Worm (Caenorhabditis elegans) whole organism, L2 larva: ENCODE results near the gene clec-3.

Experiments used
- C34F6.9 ChIP-seq: fragments of 150-350 bp; optimal IDR thresholded peaks from 2 replicates; lab custom pipeline; 2014; ENCODE audit warnings: missing biosample characterization, missing genetic modification characterization
- F13H6.1 ChIP-seq: sonication (generic microtip); optimal IDR thresholded peaks from 2 replicates; lab custom pipeline; 2016; ENCODE audit warnings: missing genetic modification characterization, missing compliant biosample characterization
- R02D3.7 ChIP-seq: fragments of 150-350 bp; optimal IDR thresholded peaks from 2 replicates; lab custom pipeline; 2014; ENCODE audit warnings: missing biosample characterization, missing genetic modification characterization
- Y55F3AM.14 ChIP-seq: fragments of 200-800 bp; sonication (Bioruptor generic); optimal IDR thresholded peaks from 2 replicates; lab custom pipeline; 2018; ENCODE audit warnings: mild to moderate bottlenecking, missing genetic modification characterization, missing compliant biosample characterization
- ZK546.5 ChIP-seq: sonication (generic microtip); optimal IDR thresholded peaks from 2 replicates; lab custom pipeline; 2017; ENCODE audit warnings: missing biosample characterization, missing genetic modification characterization
- alr-1 ChIP-seq: fragments of 150-350 bp; optimal IDR thresholded peaks from 2 replicates; lab custom pipeline; 2014; ENCODE audit warnings: missing biosample characterization, missing genetic modification characterization
- aly-2 ChIP-seq: fragments of 150-350 bp; optimal IDR thresholded peaks from 2 replicates; lab custom pipeline; 2014; ENCODE audit warnings: missing biosample characterization, missing genetic modification characterization
- ama-1 ChIP-seq: fragments of 150-350 bp; optimal IDR thresholded peaks from 2 replicates; lab custom pipeline; 2018; ENCODE audit warnings: inconsistent platforms
- blmp-1 ChIP-seq: sonication (generic microtip); optimal IDR thresholded peaks from 2 replicates; lab custom pipeline; 2017; ENCODE audit warnings: missing genetic modification characterization, mild to moderate bottlenecking, missing compliant biosample characterization, antibody characterized with exemption, moderate library complexity; ENCODE audit not compliant: insufficient read depth
- ceh-16 ChIP-seq: fragments of 150-350 bp; optimal IDR thresholded peaks from 2 replicates; lab custom pipeline; 2014; ENCODE audit warnings: missing biosample characterization, missing genetic modification characterization
- ceh-82 ChIP-seq: fragments of 150-350 bp; optimal IDR thresholded peaks from 2 replicates; lab custom pipeline; 2014; ENCODE audit warnings: missing biosample characterization, missing genetic modification characterization
- crh-2 ChIP-seq: sonication (generic microtip); optimal IDR thresholded peaks from 2 replicates; lab custom pipeline; 2017; ENCODE audit warnings: missing biosample characterization, missing genetic modification characterization
- dmd-4 ChIP-seq: sonication (generic microtip); optimal IDR thresholded peaks from 2 replicates; lab custom pipeline; 2017; ENCODE audit warnings: missing biosample characterization, missing genetic modification characterization
- egl-27 ChIP-seq: sonication (generic microtip); optimal IDR thresholded peaks from 3 replicates; lab custom pipeline; 2017; ENCODE audit warnings: missing biosample characterization, missing genetic modification reagents, missing genetic modification characterization
- elt-1 ChIP-seq: fragments of 150-350 bp; optimal IDR thresholded peaks from 2 replicates; lab custom pipeline; 2014; ENCODE audit warnings: missing biosample characterization, missing genetic modification characterization
- elt-3 ChIP-seq: sonication (generic microtip); optimal IDR thresholded peaks from 2 replicates; lab custom pipeline; 2017; ENCODE audit warnings: missing biosample characterization, missing genetic modification characterization
- fos-1 ChIP-seq: fragments of 150-350 bp; optimal IDR thresholded peaks from 2 replicates; lab custom pipeline; 2014; ENCODE audit warnings: missing biosample characterization, missing genetic modification characterization
- gmeb-1 ChIP-seq: fragments of 150-350 bp; optimal IDR thresholded peaks from 2 replicates; lab custom pipeline; 2014; ENCODE audit warnings: missing biosample characterization, missing genetic modification characterization
- lin-11 ChIP-seq: fragments of 150-350 bp; sonication (generic microtip); optimal IDR thresholded peaks from 2 replicates; lab custom pipeline; 2014; ENCODE audit warnings: missing biosample characterization, missing genetic modification characterization, inconsistent platforms, mixed read lengths
- lin-13 ChIP-seq: fragments of 150-350 bp; optimal IDR thresholded peaks from 2 replicates; lab custom pipeline; 2014; ENCODE audit warnings: missing biosample characterization, missing genetic modification reagents, missing genetic modification characterization
- lin-39 ChIP-seq: fragments of 150-350 bp; optimal IDR thresholded peaks from 2 replicates; lab custom pipeline; 2014; ENCODE audit warnings: missing biosample characterization, missing genetic modification reagents, missing genetic modification characterization
- lsy-2 ChIP-seq, 2 experiments: fragments of 150-350 bp in 1 of 2; sonication (generic microtip) in 1 of 2; optimal IDR thresholded peaks; 2 replicates each; lab custom pipeline; 2014 to 2017; ENCODE audit warnings: missing biosample characterization in 2 of 2, missing genetic modification characterization in 2 of 2
- mab-5 ChIP-seq: fragments of 150-350 bp; optimal IDR thresholded peaks from 2 replicates; lab custom pipeline; 2014; ENCODE audit warnings: missing biosample characterization, missing genetic modification characterization
- mdl-1 ChIP-seq, 2 experiments: fragments of 150-350 bp in 1 of 2; sonication (generic microtip) in 1 of 2; optimal IDR thresholded peaks; 2 replicates each; lab custom pipeline; 2017; ENCODE audit warnings: missing biosample characterization in 2 of 2, missing genetic modification characterization in 2 of 2
- nhr-10 ChIP-seq: sonication (generic microtip); optimal IDR thresholded peaks from 2 replicates; lab custom pipeline; 2017; ENCODE audit warnings: missing biosample characterization, missing genetic modification characterization
- nhr-11 ChIP-seq: fragments of 150-350 bp; optimal IDR thresholded peaks from 2 replicates; lab custom pipeline; 2014; ENCODE audit warnings: missing biosample characterization, missing genetic modification characterization
- nhr-12 ChIP-seq: fragments of 150-350 bp; optimal IDR thresholded peaks from 2 replicates; lab custom pipeline; 2014; ENCODE audit warnings: missing biosample characterization, missing genetic modification characterization
- nhr-129 ChIP-seq: fragments of 150-350 bp; optimal IDR thresholded peaks from 2 replicates; lab custom pipeline; 2014; ENCODE audit warnings: missing biosample characterization, missing genetic modification characterization
- nhr-21 ChIP-seq: fragments of 150-350 bp; optimal IDR thresholded peaks from 2 replicates; lab custom pipeline; 2014; ENCODE audit warnings: missing biosample characterization, missing genetic modification characterization
- nhr-23 ChIP-seq: fragments of 150-350 bp; optimal IDR thresholded peaks from 2 replicates; lab custom pipeline; 2014; ENCODE audit warnings: missing biosample characterization, missing genetic modification reagents, missing genetic modification characterization
- nhr-237 ChIP-seq: fragments of 150-350 bp; optimal IDR thresholded peaks from 2 replicates; lab custom pipeline; 2014; ENCODE audit warnings: missing biosample characterization, missing genetic modification characterization
- nhr-25 ChIP-seq: fragments of 150-350 bp; sonication (generic microtip); optimal IDR thresholded peaks from 3 replicates; lab custom pipeline; 2014; ENCODE audit warnings: missing biosample characterization, missing genetic modification characterization
- nhr-6 ChIP-seq: fragments of 150-350 bp; optimal IDR thresholded peaks from 2 replicates; lab custom pipeline; 2014; ENCODE audit warnings: missing biosample characterization, missing genetic modification characterization
- peb-1 ChIP-seq: fragments of 150-350 bp; optimal IDR thresholded peaks from 2 replicates; lab custom pipeline; 2014; ENCODE audit warnings: missing biosample characterization, missing genetic modification characterization
- sem-4 ChIP-seq: fragments of 150-350 bp; optimal IDR thresholded peaks from 2 replicates; lab custom pipeline; 2014; ENCODE audit warnings: missing biosample characterization, missing genetic modification reagents, missing genetic modification characterization
- skn-1 ChIP-seq: sonication (generic microtip); optimal IDR thresholded peaks from 2 replicates; lab custom pipeline; 2017; ENCODE audit warnings: missing biosample characterization, missing genetic modification characterization
- sma-3 ChIP-seq: sonication (generic microtip); optimal IDR thresholded peaks from 2 replicates; lab custom pipeline; 2016; ENCODE audit warnings: missing genetic modification reagents, missing genetic modification characterization, missing compliant biosample characterization
- sma-9 ChIP-seq, 2 experiments: fragments of 150-350 bp in 1 of 2; sonication (generic microtip) in 1 of 2; optimal IDR thresholded peaks; 2 replicates each; lab custom pipeline; 2014 to 2016; ENCODE audit warnings: missing genetic modification characterization in 2 of 2, mild to moderate bottlenecking in 1 of 2, missing biosample characterization in 1 of 2, missing compliant biosample characterization in 1 of 2, missing genetic modification reagents in 1 of 2, moderate library complexity in 1 of 2
- snpc-4 ChIP-seq: fragments of 150-350 bp; optimal IDR thresholded peaks from 2 replicates; lab custom pipeline; 2014; ENCODE audit warnings: missing biosample characterization, missing genetic modification characterization
- unc-39 ChIP-seq: fragments of 150-350 bp; optimal IDR thresholded peaks from 2 replicates; lab custom pipeline; 2014; ENCODE audit warnings: missing biosample characterization, missing genetic modification characterization
- unc-55 ChIP-seq: fragments of 150-350 bp; sonication (generic microtip); optimal IDR thresholded peaks from 3 replicates; lab custom pipeline; 2014; ENCODE audit warnings: missing biosample characterization, missing genetic modification reagents, missing genetic modification characterization
- unc-62 ChIP-seq: fragments of 150-350 bp; optimal IDR thresholded peaks from 2 replicates; lab custom pipeline; 2014; ENCODE audit warnings: missing biosample characterization, missing genetic modification reagents, missing genetic modification characterization
- zag-1 ChIP-seq: fragments of 150-350 bp; optimal IDR thresholded peaks from 2 replicates; lab custom pipeline; 2014; ENCODE audit warnings: missing biosample characterization, missing genetic modification characterization
- ztf-1 ChIP-seq: fragments of 200-800 bp; sonication (Bioruptor generic); conservative IDR thresholded peaks from 2 replicates; pipeline ENCODE4 v1.3.6; 2022; ENCODE audit warnings: missing genetic modification characterization, missing compliant biosample characterization
- ztf-11 ChIP-seq: sonication (generic microtip); optimal IDR thresholded peaks from 2 replicates; lab custom pipeline; 2017; ENCODE audit warnings: missing biosample characterization, missing genetic modification characterization
- ztf-4 ChIP-seq: fragments of 150-350 bp; optimal IDR thresholded peaks from 2 replicates; lab custom pipeline; 2014; ENCODE audit warnings: missing biosample characterization, missing genetic modification characterization

clec-3 gene

DNA sequence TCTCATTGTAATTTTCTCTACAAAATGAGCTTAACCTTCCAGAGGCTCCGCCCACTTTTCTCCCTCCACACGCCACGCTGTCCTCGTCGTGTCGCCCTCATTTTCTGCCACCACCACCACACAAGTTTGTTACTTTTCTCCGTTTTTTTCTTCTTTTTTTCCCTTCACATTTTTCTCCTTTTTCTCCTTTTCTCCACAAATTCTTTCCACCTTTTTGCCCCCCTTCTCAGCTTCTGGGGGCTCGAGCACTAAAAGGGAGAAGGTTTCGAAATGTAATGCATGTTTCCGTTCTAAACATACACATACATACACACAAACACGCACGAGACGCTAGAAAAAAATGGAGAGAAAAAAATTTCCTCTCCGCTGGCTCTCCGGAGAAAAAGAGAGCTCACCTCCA is 43.1 kb downstream of the clec-3 start, which contains the start of gene nhr-88:
Gene nhr-88 (plus strand): TSS at position 43 of the 400 bp plus-strand sequence.
- TF ChIP-seq mdl-1 (tag; optimal IDR thresholded peaks at IDR 0.05; lab: Kevin White, UChicago): peak in 1 of 2 experiments; percentile 35
- no peak for TF ChIP-seq nhr-11 (tag; lab: Kevin White, UChicago)
- TF ChIP-seq zag-1 (tag; lab: Kevin White, UChicago): peak; percentile 56
- TF ChIP-seq F13H6.1 (tag; lab: Kevin White, UChicago): peak; percentile 11
- TF ChIP-seq ztf-4 (tag; lab: Kevin White, UChicago): no peak
- peak; percentile 27 for TF ChIP-seq crh-2 (tag; lab: Kevin White, UChicago)
- TF ChIP-seq nhr-129: peak; percentile 19
- no peak for TF ChIP-seq nhr-6
- no peak for TF ChIP-seq nhr-10 (tag; lab: Kevin White, UChicago)
- TF ChIP-seq nhr-25: no peak
- peak; percentile 72 for TF ChIP-seq ama-1 (lab: Kevin White, UChicago)
- TF ChIP-seq ZK546.5: no peak
- peak; percentile 4 for TF ChIP-seq C34F6.9 (tag; lab: Kevin White, UChicago)
- TF ChIP-seq R02D3.7 (tag; lab: Kevin White, UChicago): no peak
- no peak for TF ChIP-seq gmeb-1
- no peak for TF ChIP-seq skn-1 (tag; lab: Kevin White, UChicago)
- TF ChIP-seq nhr-21 (tag; lab: Kevin White, UChicago): no peak
- TF ChIP-seq nhr-23 (tag; lab: Kevin White, UChicago): no peak
- TF ChIP-seq blmp-1: no peak
- TF ChIP-seq ceh-82 (tag; lab: Kevin White, UChicago): no peak
- no peak for TF ChIP-seq unc-62 (GFP tag; lab: Kevin White, UChicago)
- TF ChIP-seq lin-13 (GFP tag; lab: Kevin White, UChicago): no peak
- TF ChIP-seq lin-11: peak; percentile 53
- TF ChIP-seq Y55F3AM.14 (GFP tag; lab: Kevin White, UChicago): peak; percentile 13
- no peak for TF ChIP-seq fos-1 (tag; lab: Kevin White, UChicago)
- TF ChIP-seq nhr-237 (tag; lab: Kevin White, UChicago): no peak
- TF ChIP-seq lin-39 (tag; lab: Kevin White, UChicago): no peak
- TF ChIP-seq egl-27: peak; percentile 11
- TF ChIP-seq peb-1 (tag; lab: Kevin White, UChicago): no peak
- TF ChIP-seq aly-2 (tag; lab: Kevin White, UChicago): no peak
- TF ChIP-seq sem-4 (tag; lab: Kevin White, UChicago): no peak
- TF ChIP-seq nhr-12 (tag; lab: Kevin White, UChicago): no peak
- no peak for TF ChIP-seq elt-3 (tag; lab: Kevin White, UChicago)
- no peak for TF ChIP-seq sma-3
- TF ChIP-seq lsy-2 (tag; optimal IDR thresholded peaks at IDR 0.05; lab: Kevin White, UChicago): peak in 1 of 2 experiments; percentile 37
- TF ChIP-seq ztf-1 (GFP tag; lab: Robert Waterston, UW): no peak
- no peak for TF ChIP-seq ceh-16 (tag; lab: Kevin White, UChicago)
- TF ChIP-seq alr-1: no peak
- TF ChIP-seq unc-39 (tag; lab: Kevin White, UChicago): no peak
- TF ChIP-seq dmd-4 (tag; lab: Kevin White, UChicago): no peak
- no peak for TF ChIP-seq mab-5 (tag; lab: Kevin White, UChicago)
- no peak for TF ChIP-seq elt-1 (tag; lab: Kevin White, UChicago)
- TF ChIP-seq sma-9 (GFP tag; optimal IDR thresholded peaks at IDR 0.05; lab: Kevin White, UChicago): peak; percentile 31
- no peak for TF ChIP-seq sma-9 (tag; optimal IDR thresholded peaks at IDR 0.05; lab: Kevin White, UChicago)
- TF ChIP-seq snpc-4 (tag; lab: Kevin White, UChicago): no peak
- peak; percentile 36 for TF ChIP-seq unc-55 (GFP tag; lab: Kevin White, UChicago)
- TF ChIP-seq ztf-11: no peak
